Worm (Caenorhabditis elegans) whole organism, mixed stage, embryonic: ENCODE data around the gene T22B7.7.
A peak's percentile ranks its signal among the peaks of the same experiment; 100 is the strongest.

Experiments used
- M03D4.4 ChIP-seq: sonication (generic microtip); optimal IDR thresholded peaks from 2 replicates; lab custom pipeline; 2017; ENCODE audit warnings: mild to moderate bottlenecking, missing genetic modification characterization, missing compliant biosample characterization
- bed-3 ChIP-seq: fragments of 200-800 bp; sonication (Bioruptor generic); optimal IDR thresholded peaks from 3 replicates; lab custom pipeline; 2018; ENCODE audit warnings: mild to moderate bottlenecking, missing genetic modification characterization, moderate library complexity, missing compliant biosample characterization
- blmp-1 ChIP-seq: fragments of 150-350 bp; optimal IDR thresholded peaks from 2 replicates; lab custom pipeline; 2014; ENCODE audit warnings: missing biosample characterization, missing genetic modification characterization
- ceh-39 ChIP-seq: fragments of 150-350 bp; optimal IDR thresholded peaks from 2 replicates; lab custom pipeline; 2014; ENCODE audit warnings: missing biosample characterization, missing genetic modification characterization
- ceh-43 ChIP-seq: fragments of 200-800 bp; sonication (Bioruptor generic); optimal IDR thresholded peaks from 2 replicates; lab custom pipeline; 2018; ENCODE audit warnings: mild to moderate bottlenecking, missing genetic modification characterization, moderate library complexity, missing compliant biosample characterization
- ceh-83 ChIP-seq: fragments of 200-800 bp; sonication (Bioruptor generic); optimal IDR thresholded peaks from 2 replicates; lab custom pipeline; 2018; ENCODE audit warnings: mild to moderate bottlenecking, missing genetic modification characterization, missing compliant biosample characterization
- ces-1 ChIP-seq: fragments of 150-350 bp; optimal IDR thresholded peaks from 2 replicates; lab custom pipeline; 2014; ENCODE audit warnings: missing biosample characterization, missing genetic modification reagents, missing genetic modification characterization
- cnd-1 ChIP-seq: fragments of 200-800 bp; sonication (Bioruptor generic); optimal IDR thresholded peaks from 2 replicates; lab custom pipeline; 2018; ENCODE audit warnings: mild to moderate bottlenecking, missing genetic modification characterization, missing compliant biosample characterization
- drap-1 ChIP-seq: fragments of 200-800 bp; sonication (Bioruptor generic); optimal IDR thresholded peaks from 3 replicates; lab custom pipeline; 2018; ENCODE audit warnings: mild to moderate bottlenecking, missing genetic modification characterization, missing compliant biosample characterization
- elt-1 ChIP-seq: sonication (generic microtip); optimal IDR thresholded peaks from 2 replicates; lab custom pipeline; 2017; ENCODE audit warnings: missing genetic modification characterization, mild to moderate bottlenecking, missing compliant biosample characterization, antibody characterized with exemption, moderate library complexity, borderline replicate concordance; ENCODE audit not compliant: insufficient read depth
- elt-3 ChIP-seq: fragments of 150-350 bp; optimal IDR thresholded peaks from 2 replicates; lab custom pipeline; 2014; ENCODE audit warnings: missing biosample characterization, missing genetic modification characterization
- flh-1 ChIP-seq: fragments of 200-800 bp; sonication (Bioruptor generic); optimal IDR thresholded peaks from 2 replicates; lab custom pipeline; 2018; ENCODE audit warnings: mild to moderate bottlenecking, missing genetic modification characterization, moderate library complexity, missing compliant biosample characterization
- ham-2 ChIP-seq: fragments of 200-800 bp; sonication (Bioruptor generic); optimal IDR thresholded peaks from 2 replicates; lab custom pipeline; 2018; ENCODE audit warnings: mild to moderate bottlenecking, missing genetic modification characterization, missing compliant biosample characterization
- hlh-1 ChIP-seq: fragments of 150-350 bp; optimal IDR thresholded peaks from 2 replicates; lab custom pipeline; 2014; ENCODE audit warnings: missing biosample characterization, missing genetic modification reagents, missing genetic modification characterization
- lsy-2 ChIP-seq: fragments of 150-350 bp; optimal IDR thresholded peaks from 2 replicates; lab custom pipeline; 2014; ENCODE audit warnings: missing biosample characterization, missing genetic modification characterization
- mab-5 ChIP-seq: fragments of 150-350 bp; optimal IDR thresholded peaks from 2 replicates; lab custom pipeline; 2014; ENCODE audit warnings: missing biosample characterization, missing genetic modification characterization
- mls-2 ChIP-seq: sonication (generic microtip); optimal IDR thresholded peaks from 2 replicates; lab custom pipeline; 2016; ENCODE audit warnings: mild to moderate bottlenecking, missing genetic modification characterization, moderate library complexity, missing compliant biosample characterization
- nhr-12 ChIP-seq: fragments of 150-350 bp; optimal IDR thresholded peaks from 2 replicates; lab custom pipeline; 2014; ENCODE audit warnings: missing biosample characterization, missing genetic modification characterization
- nhr-2 ChIP-seq: fragments of 150-350 bp; optimal IDR thresholded peaks from 2 replicates; lab custom pipeline; 2014; ENCODE audit warnings: missing biosample characterization, missing genetic modification characterization
- nhr-237 ChIP-seq: fragments of 150-350 bp; optimal IDR thresholded peaks from 2 replicates; lab custom pipeline; 2014; ENCODE audit warnings: missing biosample characterization, missing genetic modification characterization
- nhr-28 ChIP-seq: fragments of 150-350 bp; optimal IDR thresholded peaks from 2 replicates; lab custom pipeline; 2014; ENCODE audit warnings: missing biosample characterization, missing genetic modification characterization
- pha-4 ChIP-seq: fragments of 150-350 bp; optimal IDR thresholded peaks from 2 replicates; lab custom pipeline; 2018; ENCODE audit warnings: missing biosample characterization, missing genetic modification reagents, missing genetic modification characterization
- sem-2 ChIP-seq: fragments of 200-800 bp; sonication (Bioruptor generic); optimal IDR thresholded peaks from 2 replicates; lab custom pipeline; 2018; ENCODE audit warnings: mild to moderate bottlenecking, missing genetic modification characterization, missing compliant biosample characterization
- snpc-4 ChIP-seq: fragments of 150-350 bp; optimal IDR thresholded peaks from 2 replicates; lab custom pipeline; 2014; ENCODE audit warnings: missing biosample characterization, missing genetic modification characterization
- sptf-1 ChIP-seq: sonication (generic microtip); optimal IDR thresholded peaks from 2 replicates; lab custom pipeline; 2017; ENCODE audit warnings: mild to moderate bottlenecking, missing genetic modification characterization, moderate library complexity, missing compliant biosample characterization
- tbx-8 ChIP-seq: fragments of 200-800 bp; sonication (Bioruptor generic); optimal IDR thresholded peaks from 2 replicates; lab custom pipeline; 2018; ENCODE audit warnings: mild to moderate bottlenecking, missing genetic modification characterization, moderate library complexity, missing compliant biosample characterization
- unc-120 ChIP-seq: sonication (generic microtip); optimal IDR thresholded peaks from 2 replicates; lab custom pipeline; 2017; ENCODE audit warnings: missing genetic modification characterization, missing compliant biosample characterization; ENCODE audit not compliant: poor library complexity, severe bottlenecking
- unc-39 ChIP-seq: fragments of 150-350 bp; optimal IDR thresholded peaks from 2 replicates; lab custom pipeline; 2014; ENCODE audit warnings: missing biosample characterization, missing genetic modification characterization
- zip-8 ChIP-seq: fragments of 150-350 bp; optimal IDR thresholded peaks from 2 replicates; lab custom pipeline; 2014; ENCODE audit warnings: missing biosample characterization, missing genetic modification characterization
- ztf-11 ChIP-seq: fragments of 150-350 bp; optimal IDR thresholded peaks from 2 replicates; lab custom pipeline; 2014; ENCODE audit warnings: missing biosample characterization, missing genetic modification characterization

T22B7.7 gene

ce11 chrX:5653813-5654212 is at the start of gene T22B7.7:
T22B7.7 (minus strand) TSS chrX:5654074.
- TF ChIP-seq zip-8 (no peak), nhr-28 (tag; lab: Kevin White, UChicago) (no peak), hlh-1 (no peak), ztf-11 (no peak), nhr-12 (tag; lab: Kevin White, UChicago) (no peak), elt-3 (no peak), lsy-2 (no peak), ces-1 (GFP tag; lab: Kevin White, UChicago) (no peak), sem-2 (GFP tag; lab: Kevin White, UChicago) (no peak), pha-4 (no peak), ham-2 (GFP tag; lab: Kevin White, UChicago) (no peak)
- TF ChIP-seq, all 35 proteins: peak for 0

- TF ChIP-seq ceh-39 (tag; lab: Kevin White, UChicago), result no peak
- TF ChIP-seq snpc-4, result no peak
- TF ChIP-seq ces-1 (GFP tag; lab: Kevin White, UChicago), result peak; percentile 32
- peak; percentile 30 for TF ChIP-seq nhr-2 (tag; lab: Kevin White, UChicago)
- peak; percentile 21 for TF ChIP-seq ham-2 (GFP tag; lab: Kevin White, UChicago)
- TF ChIP-seq, all 35 proteins: peak for 3
These were observed 45.7 kb upstream of the T22B7.7 start for ce11 chrX:5699555-5699954.

- TF ChIP-seq cnd-1 (tag; lab: Kevin White, UChicago), result peak; percentile 53
- TF ChIP-seq sptf-1 (tag; lab: Kevin White, UChicago), result no peak
- no peak for TF ChIP-seq ces-1 (GFP tag; lab: Kevin White, UChicago)
- TF ChIP-seq blmp-1, result no peak
- TF ChIP-seq snpc-4, result no peak
- no peak for TF ChIP-seq mls-2 (tag; lab: Kevin White, UChicago)
- TF ChIP-seq ham-2 (GFP tag; lab: Kevin White, UChicago), result no peak
These were observed 44.5 kb upstream of the T22B7.7 start for ce11 chrX:5698419-5698818.

ce11 chrX:5697208-5697607 is 43.3 kb upstream of the T22B7.7 start, which contains the start of gene W01C8.5:
W01C8.5 (minus strand) TSS chrX:5697308.
- TF ChIP-seq tbx-8 (no peak), unc-120 (tag; lab: Kevin White, UChicago) (no peak), mab-5 (tag; lab: Kevin White, UChicago) (no peak), mls-2 (tag; lab: Kevin White, UChicago) (no peak), ceh-83 (GFP tag; lab: Kevin White, UChicago) (no peak), unc-39 (tag; lab: Kevin White, UChicago) (no peak), cnd-1 (tag; lab: Kevin White, UChicago) (no peak), elt-1 (tag; lab: Kevin White, UChicago) (no peak), nhr-12 (tag; lab: Kevin White, UChicago) (no peak), bed-3 (GFP tag; lab: Kevin White, UChicago) (no peak), drap-1 (no peak), blmp-1 (no peak), flh-1 (GFP tag; lab: Kevin White, UChicago) (no peak), nhr-2 (tag; lab: Kevin White, UChicago) (no peak), ceh-43 (no peak), pha-4 (no peak)

ce11 chrX:5696197-5696596 is 42.3 kb upstream of the T22B7.7 start:
- TF ChIP-seq ham-2 (GFP tag; lab: Kevin White, UChicago) (peak; percentile 11), nhr-237 (tag; lab: Kevin White, UChicago) (no peak), elt-1 (tag; lab: Kevin White, UChicago) (peak; percentile 39), nhr-2 (tag; lab: Kevin White, UChicago) (peak; percentile 23)

- TF ChIP-seq mab-5 (tag; lab: Kevin White, UChicago) (no peak), M03D4.4 (tag; lab: Kevin White, UChicago) (no peak), nhr-237 (tag; lab: Kevin White, UChicago) (no peak), bed-3 (GFP tag; lab: Kevin White, UChicago) (no peak)
These were observed 41.5 kb upstream of the T22B7.7 start for ce11 chrX:5695416-5695815.
